Fruit fly (Drosophila melanogaster) whole organism, wandering third instar larva: Measurements from ENCODE around the gene sdt.

Experiments
- Abd-B ChIP-seq: fragments of >200 bp; optimal IDR thresholded peaks from 2 replicates; lab custom pipeline; 2017; ENCODE audit warnings: missing biosample characterization, missing genetic modification characterization
- CG32264 ChIP-seq: fragments of 200-800 bp; sonication (Bioruptor generic); optimal IDR thresholded peaks from 2 replicates; lab custom pipeline; 2016; ENCODE audit warnings: missing biosample characterization, missing genetic modification characterization
- CG9705 ChIP-seq: fragments of 200-800 bp; sonication (Bioruptor generic); optimal IDR thresholded peaks from 2 replicates; lab custom pipeline; 2018; ENCODE audit warnings: missing biosample characterization, mild to moderate bottlenecking, missing genetic modification characterization
- CrebA ChIP-seq: fragments of 200-800 bp; sonication (Bioruptor generic); optimal IDR thresholded peaks from 2 replicates; lab custom pipeline; 2016; ENCODE audit warnings: missing biosample characterization, mild to moderate bottlenecking, missing genetic modification characterization, borderline replicate concordance
- Dfd ChIP-seq: fragments of >200 bp; optimal IDR thresholded peaks from 2 replicates; lab custom pipeline; 2017; ENCODE audit warnings: missing biosample characterization, missing genetic modification characterization
- Dif ChIP-seq: fragments of 200-275, 200-300 bp; sonication (Bioruptor generic); optimal IDR thresholded peaks from 2 replicates; lab custom pipeline; 2018; ENCODE audit warnings: missing biosample characterization, missing genetic modification characterization; ENCODE audit not compliant: partially characterized antibody
- GATAd ChIP-seq: sonication (Bioruptor generic); optimal IDR thresholded peaks from 2 replicates; lab custom pipeline; 2016; ENCODE audit warnings: missing biosample characterization, missing genetic modification characterization
- HLH106 ChIP-seq: fragments of 200-800 bp; optimal IDR thresholded peaks from 3 replicates; lab custom pipeline; 2019; ENCODE audit warnings: missing biosample characterization, mild to moderate bottlenecking, missing genetic modification characterization, moderate library complexity
- Hnf4 ChIP-seq: fragments of 200-800 bp; sonication (Bioruptor generic); optimal IDR thresholded peaks from 2 replicates; lab custom pipeline; 2016; ENCODE audit warnings: missing biosample characterization, mild to moderate bottlenecking, missing genetic modification characterization
- Hr78 ChIP-seq: fragments of >200 bp; optimal IDR thresholded peaks from 2 replicates; lab custom pipeline; 2017; ENCODE audit warnings: missing biosample characterization, missing genetic modification characterization
- Hr83 ChIP-seq: fragments of 200-300 bp; sonication (Bioruptor generic); optimal IDR thresholded peaks from 2 replicates; lab custom pipeline; 2016; ENCODE audit warnings: missing biosample characterization, mild to moderate bottlenecking, missing genetic modification characterization, moderate library complexity; ENCODE audit not compliant: poor library complexity, severe bottlenecking
- Jra ChIP-seq: sonication (Bioruptor generic); optimal IDR thresholded peaks from 2 replicates; lab custom pipeline; 2016; ENCODE audit warnings: missing biosample characterization, missing genetic modification characterization
- Mio ChIP-seq: sonication (Bioruptor generic); optimal IDR thresholded peaks from 2 replicates; lab custom pipeline; 2016; ENCODE audit warnings: missing biosample characterization, missing genetic modification characterization
- Myc ChIP-seq: fragments of >200 bp; optimal IDR thresholded peaks from 2 replicates; lab custom pipeline; 2017
- N ChIP-seq: fragments of >200 bp; optimal IDR thresholded peaks from 2 replicates; lab custom pipeline; 2018; ENCODE audit warnings: missing biosample characterization, missing external identifiers, missing genetic modification characterization
- OdsH ChIP-seq: fragments of 200-800 bp; sonication (Bioruptor generic); optimal IDR thresholded peaks from 2 replicates; lab custom pipeline; 2016; ENCODE audit warnings: missing biosample characterization, mild to moderate bottlenecking, missing genetic modification characterization
- Rel ChIP-seq, 2 experiments: fragments of 200-800 bp; sonication (Bioruptor generic) in 1 of 2; optimal IDR thresholded peaks; 2 replicates in 1 of 2; 3 replicates in 1 of 2; lab custom pipeline; 2016 to 2019; ENCODE audit warnings: mild to moderate bottlenecking in 2 of 2, missing biosample characterization in 2 of 2, missing genetic modification characterization in 2 of 2, moderate library complexity in 1 of 2
- Sp1 ChIP-seq: fragments of 200-800 bp; sonication (Bioruptor generic); optimal IDR thresholded peaks from 3 replicates; lab custom pipeline; 2019; ENCODE audit warnings: missing biosample characterization, mild to moderate bottlenecking, missing genetic modification characterization, moderate library complexity
- Vsx2 ChIP-seq: fragments of 200-300, 225-300 bp; sonication (Bioruptor generic); optimal IDR thresholded peaks from 2 replicates; lab custom pipeline; 2018; ENCODE audit warnings: missing biosample characterization, missing genetic modification characterization; ENCODE audit not compliant: partially characterized antibody
- br ChIP-seq: fragments of 200-800 bp; sonication (Bioruptor generic); optimal IDR thresholded peaks from 2 replicates; lab custom pipeline; 2016; ENCODE audit warnings: missing biosample characterization, missing genetic modification characterization
- brk ChIP-seq: fragments of 200-800 bp; sonication (Bioruptor generic); optimal IDR thresholded peaks from 2 replicates; lab custom pipeline; 2016; ENCODE audit warnings: missing biosample characterization, mild to moderate bottlenecking, missing genetic modification characterization
- dl ChIP-seq, 2 experiments: fragments of 175-275, 200-275 bp in 1 of 2; fragments of 200-275 bp in 1 of 2; sonication (Bioruptor generic); optimal IDR thresholded peaks; lab custom pipeline; 2018; ENCODE audit warnings: mild to moderate bottlenecking in 2 of 2, missing biosample characterization in 2 of 2, missing genetic modification characterization in 2 of 2, moderate library complexity in 2 of 2; ENCODE audit not compliant: partially characterized antibody in 2 of 2, insufficient read depth in 1 of 2
- dmrt93B ChIP-seq: fragments of 200-800 bp; sonication (Bioruptor generic); optimal IDR thresholded peaks from 2 replicates; lab custom pipeline; 2018; ENCODE audit warnings: missing biosample characterization, mild to moderate bottlenecking, missing genetic modification characterization
- dsf ChIP-seq: sonication (Bioruptor generic); optimal IDR thresholded peaks from 2 replicates; lab custom pipeline; 2016; ENCODE audit warnings: missing biosample characterization, missing genetic modification characterization, borderline replicate concordance
- ey ChIP-seq: fragments of 200-800 bp; sonication (Bioruptor generic); optimal IDR thresholded peaks from 2 replicates; lab custom pipeline; 2016; ENCODE audit warnings: missing biosample characterization, missing genetic modification characterization
- foxo ChIP-seq, 2 experiments: fragments of 200-800 bp; sonication (Bioruptor generic); optimal IDR thresholded peaks; 2 replicates in 1 of 2; 3 replicates in 1 of 2; lab custom pipeline; 2016 to 2017; ENCODE audit warnings: missing biosample characterization in 2 of 2, missing genetic modification characterization in 2 of 2
- fru ChIP-seq: fragments of 200-800 bp; sonication (Bioruptor generic); optimal IDR thresholded peaks from 3 replicates; lab custom pipeline; 2016; ENCODE audit warnings: missing biosample characterization, mild to moderate bottlenecking, missing genetic modification characterization
- h ChIP-seq: fragments of 200-800 bp; sonication (Bioruptor generic); optimal IDR thresholded peaks from 3 replicates; lab custom pipeline; 2016; ENCODE audit warnings: missing biosample characterization, mild to moderate bottlenecking, missing genetic modification characterization
- jim ChIP-seq: fragments of 175-275, 200-325 bp; sonication (Bioruptor generic); optimal IDR thresholded peaks from 2 replicates; lab custom pipeline; 2016; ENCODE audit warnings: missing biosample characterization, mild to moderate bottlenecking, missing genetic modification characterization
- lola ChIP-seq: fragments of >200 bp; optimal IDR thresholded peaks from 2 replicates; lab custom pipeline; 2017; ENCODE audit warnings: missing biosample characterization, missing genetic modification characterization
- pan ChIP-seq: fragments of >200 bp; optimal IDR thresholded peaks from 2 replicates; lab custom pipeline; 2017
- psq ChIP-seq: fragments of 200-800 bp; sonication (Bioruptor generic); optimal IDR thresholded peaks from 3 replicates; lab custom pipeline; 2017; ENCODE audit warnings: missing biosample characterization, mild to moderate bottlenecking, missing genetic modification characterization, moderate library complexity
- rgr ChIP-seq: fragments of 200-800 bp; sonication (Bioruptor generic); optimal IDR thresholded peaks from 3 replicates; lab custom pipeline; 2016; ENCODE audit warnings: missing biosample characterization, mild to moderate bottlenecking, missing genetic modification characterization
- sage ChIP-seq: fragments of 200-800 bp; sonication (Bioruptor generic); optimal IDR thresholded peaks from 2 replicates; lab custom pipeline; 2016; ENCODE audit warnings: missing biosample characterization, mild to moderate bottlenecking, missing genetic modification characterization
- sv ChIP-seq: fragments of 200-800 bp; sonication (Bioruptor generic); optimal IDR thresholded peaks from 3 replicates; lab custom pipeline; 2016; ENCODE audit warnings: missing biosample characterization, missing genetic modification characterization
- tai ChIP-seq: sonication (Bioruptor generic); optimal IDR thresholded peaks from 2 replicates; lab custom pipeline; 2016; ENCODE audit warnings: missing biosample characterization, missing genetic modification characterization
- usp ChIP-seq: fragments of >200 bp; optimal IDR thresholded peaks from 2 replicates; lab custom pipeline; 2017; ENCODE audit warnings: missing biosample characterization, missing genetic modification characterization
- woc ChIP-seq: sonication (Bioruptor generic); optimal IDR thresholded peaks from 2 replicates; lab custom pipeline; 2016; ENCODE audit warnings: missing biosample characterization, mild to moderate bottlenecking, missing genetic modification characterization

The sdt gene

DNA sequence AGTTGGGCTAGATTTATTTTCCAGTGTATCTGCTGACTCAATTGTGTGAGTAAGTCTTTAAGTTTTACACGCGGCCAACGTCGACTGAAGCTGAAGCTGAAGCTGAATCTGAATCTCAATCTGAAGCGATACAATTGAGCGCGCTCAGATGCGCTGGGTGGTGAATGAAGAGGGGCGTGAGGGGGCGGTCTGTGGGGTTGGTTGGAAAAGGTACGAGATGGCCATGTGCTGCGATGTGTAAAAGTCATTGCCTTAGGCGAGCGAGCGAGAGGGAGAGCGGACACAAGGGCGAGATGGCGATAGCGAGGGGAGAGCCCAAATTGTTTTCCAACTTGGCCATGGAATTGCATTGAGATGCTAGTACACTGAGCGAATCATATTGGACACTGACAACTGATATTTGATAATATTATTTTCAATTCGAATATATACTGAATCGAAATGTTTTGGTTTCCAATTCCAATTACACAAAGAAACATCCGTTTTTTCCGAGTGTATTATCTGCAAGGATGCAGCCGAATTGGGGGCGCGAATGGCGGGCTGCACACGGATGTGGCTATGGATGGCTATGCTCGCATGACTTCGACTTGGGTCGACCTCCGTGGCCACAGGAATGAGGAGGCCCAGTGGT is 18.4 kb downstream of the sdt start:
- no peak for TF ChIP-seq sv (GFP tag; lab: Kevin White, UChicago)
- no peak for TF ChIP-seq lola (GFP tag; lab: Kevin White, UChicago)
- TF ChIP-seq Dif (GFP tag; lab: Kevin White, UChicago) = no peak
- no peak for TF ChIP-seq Abd-B
- TF ChIP-seq dmrt93B (GFP tag; lab: Kevin White, UChicago) = peak; percentile 27
- peak; percentile 85 for TF ChIP-seq fru
- peak; percentile 14 for TF ChIP-seq CG32264 (GFP tag; lab: Kevin White, UChicago)
- TF ChIP-seq Hnf4 = peak; percentile 55
- no peak for TF ChIP-seq Vsx2
- TF ChIP-seq Sp1 = peak; percentile 57
- peak; percentile 13 for TF ChIP-seq psq (GFP tag; lab: Kevin White, UChicago)
- TF ChIP-seq br = peak; percentile 69
- no peak for TF ChIP-seq dl (GFP tag; optimal IDR thresholded peaks at IDR 0.05; lab: Kevin White, UChicago; ENCODE audit: insufficient read depth in 1 of 2, partially characterized antibody in 2 of 2)
- no peak for TF ChIP-seq CG9705 (GFP tag; lab: Kevin White, UChicago)
- no peak for TF ChIP-seq usp
- TF ChIP-seq tai = no peak
- TF ChIP-seq rgr (GFP tag; lab: Kevin White, UChicago) = peak; percentile 76
- TF ChIP-seq CrebA (GFP tag; lab: Kevin White, UChicago) = no peak
- no peak for TF ChIP-seq jim
- TF ChIP-seq Hr78 = no peak
- peak in 1 of 2 experiments; percentile 86 for TF ChIP-seq foxo (GFP tag; optimal IDR thresholded peaks at IDR 0.05; lab: Kevin White, UChicago)
- no peak for TF ChIP-seq sage
- TF ChIP-seq woc (GFP tag; lab: Kevin White, UChicago) = peak; percentile 63
- peak; percentile 64 for TF ChIP-seq HLH106 (tag; lab: Kevin White, UChicago)
- TF ChIP-seq Mio (GFP tag; lab: Kevin White, UChicago) = no peak
- TF ChIP-seq OdsH (GFP tag; lab: Kevin White, UChicago) = peak; percentile 66
- TF ChIP-seq Dfd (GFP tag; lab: Kevin White, UChicago) = no peak
- no peak for TF ChIP-seq pan
- no peak for TF ChIP-seq dsf
- no peak for TF ChIP-seq Jra (GFP tag; lab: Kevin White, UChicago)
- no peak for TF ChIP-seq Hr83 (GFP tag; lab: Kevin White, UChicago)
- TF ChIP-seq h (GFP tag; lab: Kevin White, UChicago) = peak; percentile 77
- TF ChIP-seq Myc = no peak
- TF ChIP-seq Rel (GFP tag; optimal IDR thresholded peaks at IDR 0.05; lab: Kevin White, UChicago) = peak; percentile 0
- peak; percentile 45 for TF ChIP-seq Rel (tag; optimal IDR thresholded peaks at IDR 0.05; lab: Kevin White, UChicago)
- TF ChIP-seq N (GFP tag; lab: Kevin White, UChicago) = no peak
- no peak for TF ChIP-seq brk (GFP tag; lab: Kevin White, UChicago)
- no peak for TF ChIP-seq GATAd
- peak; percentile 82 for TF ChIP-seq ey (GFP tag; lab: Kevin White, UChicago)

DNA sequence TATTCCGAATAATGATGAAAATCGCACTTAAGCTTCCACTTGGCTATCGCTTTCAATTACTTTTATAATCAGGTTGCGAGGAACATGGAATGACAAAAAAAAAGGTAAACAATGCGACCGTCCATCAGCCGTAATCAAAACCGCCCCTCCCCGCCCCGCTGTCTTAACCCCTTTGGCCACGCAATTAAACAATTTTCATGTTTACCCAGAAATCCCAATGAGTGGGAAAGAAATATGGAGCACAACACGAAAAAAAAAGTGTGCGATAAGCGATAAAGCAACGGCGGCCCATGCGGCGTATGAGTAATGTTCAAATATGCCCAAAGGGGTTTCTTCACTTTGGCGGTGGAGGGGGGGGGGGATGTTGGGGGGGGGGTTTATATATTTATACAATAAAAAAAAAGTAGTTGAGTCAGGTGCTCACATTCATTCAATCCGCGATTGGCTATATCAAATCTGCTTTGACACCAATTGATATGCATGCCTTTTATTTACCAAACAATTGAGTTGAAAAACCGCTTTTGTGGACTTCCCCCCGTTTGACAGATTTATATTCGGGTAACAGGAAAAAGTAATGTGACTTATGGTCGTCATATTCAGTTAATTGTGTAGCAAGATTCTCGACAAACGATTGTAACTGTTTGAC is 20.7 kb downstream of the sdt start:
- TF ChIP-seq psq (GFP tag; lab: Kevin White, UChicago) (peak; percentile 3), Vsx2 (no peak), Mio (GFP tag; lab: Kevin White, UChicago) (no peak), h (GFP tag; lab: Kevin White, UChicago) (peak; percentile 19), CG9705 (GFP tag; lab: Kevin White, UChicago) (no peak), foxo (GFP tag; optimal IDR thresholded peaks at IDR 0.05; lab: Kevin White, UChicago) (no peak), Rel (GFP tag; optimal IDR thresholded peaks at IDR 0.05; lab: Kevin White, UChicago) (no peak), Rel (tag; optimal IDR thresholded peaks at IDR 0.05; lab: Kevin White, UChicago) (peak; percentile 94), woc (GFP tag; lab: Kevin White, UChicago) (no peak), lola (GFP tag; lab: Kevin White, UChicago) (no peak), dmrt93B (GFP tag; lab: Kevin White, UChicago) (no peak), Sp1 (peak; percentile 26), Dif (GFP tag; lab: Kevin White, UChicago) (no peak), dl (GFP tag; optimal IDR thresholded peaks at IDR 0.05; lab: Kevin White, UChicago; ENCODE audit: insufficient read depth in 1 of 2, partially characterized antibody in 2 of 2) (no peak)
